Fruit fly (Drosophila melanogaster): ENCODE data around the gene Srp14.

dm6 chr3R:20626123-20626522 is 46.2 kb downstream of the Srp14 start:
- no peak for TF ChIP-seq psq (optimal IDR thresholded peaks at IDR 0.05)
- no peak for TF ChIP-seq usp (GFP tag; optimal IDR thresholded peaks at IDR 0.05)
- no peak for TF ChIP-seq Dll (optimal IDR thresholded peaks at IDR 0.05)
- no peak for TF ChIP-seq CG8478 (optimal IDR thresholded peaks at IDR 0.05)
- TF ChIP-seq pan (optimal IDR thresholded peaks at IDR 0.05), result no peak
